Worm (Caenorhabditis elegans) whole organism, L1 larva: Measurements from ENCODE around the gene ncr-2.

Experiments
- blmp-1 ChIP-seq: fragments of 150-350 bp; optimal IDR thresholded peaks from 2 replicates; lab custom pipeline; 2014; ENCODE audit warnings: missing biosample characterization, missing genetic modification characterization
- egl-27 ChIP-seq, 2 experiments: fragments of 150-350 bp in 1 of 2; sonication (generic microtip); optimal IDR thresholded peaks; 3 replicates each; lab custom pipeline; 2017 to 2018; ENCODE audit warnings: missing biosample characterization in 2 of 2, missing genetic modification characterization in 2 of 2, missing genetic modification reagents in 2 of 2
- lin-15B ChIP-seq: fragments of 150-350 bp; sonication (generic microtip); optimal IDR thresholded peaks from 3 replicates; lab custom pipeline; 2014; ENCODE audit warnings: missing biosample characterization, missing genetic modification characterization
- nhr-237 ChIP-seq: fragments of 150-350 bp; optimal IDR thresholded peaks from 2 replicates; lab custom pipeline; 2014; ENCODE audit warnings: missing biosample characterization, missing genetic modification characterization
- snpc-4 ChIP-seq: fragments of 150-350 bp; optimal IDR thresholded peaks from 2 replicates; lab custom pipeline; 2014; ENCODE audit warnings: missing biosample characterization, missing genetic modification characterization
- unc-62 ChIP-seq: fragments of 150-350 bp; optimal IDR thresholded peaks from 2 replicates; lab custom pipeline; 2014; ENCODE audit warnings: missing biosample characterization, missing genetic modification reagents, missing genetic modification characterization
- ztf-11 ChIP-seq, 2 experiments: sonication (generic microtip); optimal IDR thresholded peaks; 2 replicates each; lab custom pipeline; 2016 to 2017; ENCODE audit warnings: missing genetic modification characterization in 2 of 2, missing biosample characterization in 1 of 2, missing compliant biosample characterization in 1 of 2
- ztf-4 ChIP-seq: fragments of 150-350 bp; optimal IDR thresholded peaks from 2 replicates; lab custom pipeline; 2014; ENCODE audit warnings: missing biosample characterization, missing genetic modification characterization

- TF ChIP-seq ztf-4 (tag; lab: Kevin White, UChicago), result no peak
- no peak for TF ChIP-seq unc-62 (GFP tag; lab: Kevin White, UChicago)
- TF ChIP-seq snpc-4, result no peak
- no peak for TF ChIP-seq egl-27 (tag; optimal IDR thresholded peaks at IDR 0.05; lab: Kevin White, UChicago)
- TF ChIP-seq nhr-237 (tag; lab: Kevin White, UChicago), result no peak
- no peak for TF ChIP-seq blmp-1 (tag; lab: Kevin White, UChicago)
- TF ChIP-seq lin-15B (tag; lab: Kevin White, UChicago), result no peak
- TF ChIP-seq ztf-11 (tag; optimal IDR thresholded peaks at IDR 0.05; lab: Kevin White, UChicago), result peak in 1 of 2 experiments; percentile 57
Observed at ce11 chrIII:8220081-8220480, 38.1 kb upstream of the ncr-2 start.
